Worm (Caenorhabditis elegans) whole organism, L4/young adult: ENCODE data around the gene snx-17.

ENCODE experiments used
- W03F9.2 ChIP-seq: fragments of 150-350 bp; optimal IDR thresholded peaks from 2 replicates; lab custom pipeline; 2014; ENCODE audit warnings: missing biosample characterization, missing genetic modification characterization
- him-1 ChIP-seq: sonication (generic microtip); optimal IDR thresholded peaks from 2 replicates; lab custom pipeline; 2016; ENCODE audit warnings: missing genotype, missing genetic modification reagents, missing genetic modification characterization, missing compliant biosample characterization

DNA sequence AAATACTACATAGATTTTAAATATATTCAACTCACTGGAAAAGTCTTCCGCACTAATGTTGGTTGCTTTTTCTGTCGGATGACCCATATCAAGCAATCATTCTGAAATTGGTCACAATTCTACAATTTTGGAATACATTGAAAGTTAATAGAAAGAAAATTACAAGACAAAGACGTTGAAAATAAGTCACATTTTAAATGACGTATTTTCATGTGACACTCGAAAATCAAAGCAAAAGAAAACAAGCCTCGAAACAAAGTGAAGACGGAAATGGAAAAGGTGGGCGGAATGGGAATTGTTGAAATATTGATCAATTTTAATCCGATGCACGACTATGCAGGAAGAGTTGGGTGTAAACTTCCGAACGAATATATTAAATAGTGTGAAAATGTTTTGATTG, 47.9 kb upstream of the snx-17 start, which contains the start of gene mob-2:
- TF ChIP-seq W03F9.2 (tag; lab: Kevin White, UChicago) (no peak), him-1 (tag; lab: Kevin White, UChicago) (no peak)
